Worm (Caenorhabditis elegans) whole organism, late embryonic: ENCODE results near the gene hira-1.
A peak's percentile ranks its signal among the peaks of the same experiment; 100 is the strongest.

Source experiments
- C08G9.2 ChIP-seq: sonication (generic microtip); optimal IDR thresholded peaks from 2 replicates; lab custom pipeline; 2016; ENCODE audit warnings: mild to moderate bottlenecking, missing genetic modification characterization, moderate library complexity, missing compliant biosample characterization
- C38D4.7 ChIP-seq: fragments of 200-800 bp; sonication (Bioruptor generic); optimal IDR thresholded peaks from 2 replicates; lab custom pipeline; 2018; ENCODE audit warnings: mild to moderate bottlenecking, missing genetic modification characterization, moderate library complexity, missing compliant biosample characterization
- F13H6.1 ChIP-seq: sonication (generic microtip); optimal IDR thresholded peaks from 2 replicates; lab custom pipeline; 2016; ENCODE audit warnings: missing genetic modification characterization, missing compliant biosample characterization
- Y22D7AL.16 ChIP-seq: sonication (generic microtip); optimal IDR thresholded peaks from 2 replicates; lab custom pipeline; 2016; ENCODE audit warnings: missing genetic modification characterization, missing compliant biosample characterization
- ahr-1 ChIP-seq: sonication (generic microtip); optimal IDR thresholded peaks from 2 replicates; lab custom pipeline; 2016; ENCODE audit warnings: missing genetic modification characterization, missing compliant biosample characterization
- ama-1 ChIP-seq: fragments of 150-350 bp; optimal IDR thresholded peaks from 2 replicates; lab custom pipeline; 2014
- ceh-18 ChIP-seq: sonication (generic microtip); optimal IDR thresholded peaks from 2 replicates; lab custom pipeline; 2016; ENCODE audit warnings: missing genetic modification characterization, missing compliant biosample characterization
- ceh-19 ChIP-seq: fragments of 200-800 bp; sonication (Bioruptor generic); optimal IDR thresholded peaks from 2 replicates; lab custom pipeline; 2018; ENCODE audit warnings: mild to moderate bottlenecking, missing genetic modification characterization, missing compliant biosample characterization
- ceh-22 ChIP-seq: sonication (generic microtip); optimal IDR thresholded peaks from 2 replicates; lab custom pipeline; 2017; ENCODE audit warnings: missing biosample characterization, missing genetic modification characterization
- ceh-31 ChIP-seq: sonication (generic microtip); optimal IDR thresholded peaks from 2 replicates; lab custom pipeline; 2016; ENCODE audit warnings: missing genetic modification characterization, missing compliant biosample characterization
- ceh-48 ChIP-seq: sonication (generic microtip); optimal IDR thresholded peaks from 2 replicates; lab custom pipeline; 2016; ENCODE audit warnings: missing genetic modification characterization, inconsistent platforms, missing compliant biosample characterization
- che-1 ChIP-seq: sonication (generic microtip); optimal IDR thresholded peaks from 2 replicates; lab custom pipeline; 2016; ENCODE audit warnings: mild to moderate bottlenecking, missing genetic modification characterization, missing compliant biosample characterization
- dve-1 ChIP-seq: sonication (generic microtip); optimal IDR thresholded peaks from 2 replicates; lab custom pipeline; 2017; ENCODE audit warnings: antibody characterized with exemption, mild to moderate bottlenecking, missing genetic modification characterization, missing compliant biosample characterization
- elt-2 ChIP-seq: sonication (generic microtip); optimal IDR thresholded peaks from 2 replicates; lab custom pipeline; 2016; ENCODE audit warnings: missing genetic modification reagents, missing genetic modification characterization, missing compliant biosample characterization
- elt-4 ChIP-seq: sonication (generic microtip); optimal IDR thresholded peaks from 2 replicates; lab custom pipeline; 2016; ENCODE audit warnings: missing genetic modification characterization, missing compliant biosample characterization
- ets-4 ChIP-seq: sonication (generic microtip); optimal IDR thresholded peaks from 2 replicates; lab custom pipeline; 2016; ENCODE audit warnings: missing genetic modification characterization, missing compliant biosample characterization
- fax-1 ChIP-seq: sonication (generic microtip); optimal IDR thresholded peaks from 2 replicates; lab custom pipeline; 2016; ENCODE audit warnings: missing genotype, missing genetic modification characterization, missing compliant biosample characterization
- fkh-10 ChIP-seq: fragments of 150-350 bp; optimal IDR thresholded peaks from 2 replicates; lab custom pipeline; 2014; ENCODE audit warnings: missing biosample characterization, missing genetic modification reagents, missing genetic modification characterization
- hlh-8 ChIP-seq: sonication (generic microtip); optimal IDR thresholded peaks from 2 replicates; lab custom pipeline; 2016; ENCODE audit warnings: missing genotype, missing genetic modification characterization, missing compliant biosample characterization
- lin-11 ChIP-seq: fragments of 200-800 bp; sonication (Bioruptor generic); optimal IDR thresholded peaks from 2 replicates; lab custom pipeline; 2018; ENCODE audit warnings: mild to moderate bottlenecking, missing genetic modification characterization, missing compliant biosample characterization
- madf-2 ChIP-seq: sonication (generic microtip); optimal IDR thresholded peaks from 2 replicates; lab custom pipeline; 2017; ENCODE audit warnings: missing genetic modification characterization, missing compliant biosample characterization
- mec-3 ChIP-seq: sonication (generic microtip); optimal IDR thresholded peaks from 2 replicates; lab custom pipeline; 2016; ENCODE audit warnings: borderline replicate concordance, missing genetic modification characterization, missing compliant biosample characterization
- nfya-1 ChIP-seq: sonication (generic microtip); optimal IDR thresholded peaks from 2 replicates; lab custom pipeline; 2017; ENCODE audit warnings: missing genetic modification characterization, mild to moderate bottlenecking, missing compliant biosample characterization, antibody characterized with exemption, moderate library complexity
- nhr-232 ChIP-seq: sonication (generic microtip); optimal IDR thresholded peaks from 2 replicates; lab custom pipeline; 2016; ENCODE audit warnings: missing genetic modification characterization, missing compliant biosample characterization
- pat-9 ChIP-seq: fragments of 200-800 bp; sonication (Bioruptor generic); optimal IDR thresholded peaks from 2 replicates; lab custom pipeline; 2018; ENCODE audit warnings: mild to moderate bottlenecking, missing genetic modification characterization, moderate library complexity, missing compliant biosample characterization
- pha-2 ChIP-seq: sonication (generic microtip); optimal IDR thresholded peaks from 2 replicates; lab custom pipeline; 2017; ENCODE audit warnings: mild to moderate bottlenecking, missing genetic modification characterization, missing compliant biosample characterization
- ref-2 ChIP-seq: sonication (generic microtip); optimal IDR thresholded peaks from 2 replicates; lab custom pipeline; 2016; ENCODE audit warnings: missing genetic modification characterization, missing compliant biosample characterization
- rnt-1 ChIP-seq: sonication (generic microtip); optimal IDR thresholded peaks from 2 replicates; lab custom pipeline; 2016; ENCODE audit warnings: missing genetic modification characterization, missing compliant biosample characterization
- sox-4 ChIP-seq: sonication (generic microtip); optimal IDR thresholded peaks from 2 replicates; lab custom pipeline; 2017; ENCODE audit warnings: mild to moderate bottlenecking, missing genetic modification characterization, inconsistent platforms, missing compliant biosample characterization
- syd-9 ChIP-seq: sonication (generic microtip); optimal IDR thresholded peaks from 2 replicates; lab custom pipeline; 2016; ENCODE audit warnings: mild to moderate bottlenecking, missing genetic modification characterization, moderate library complexity, missing compliant biosample characterization
- tbx-2 ChIP-seq: sonication (generic microtip); optimal IDR thresholded peaks from 2 replicates; lab custom pipeline; 2016; ENCODE audit warnings: missing genetic modification characterization, missing compliant biosample characterization
- tbx-7 ChIP-seq: sonication (generic microtip); optimal IDR thresholded peaks from 2 replicates; lab custom pipeline; 2016; ENCODE audit warnings: missing genotype, missing genetic modification characterization, missing compliant biosample characterization
- ttx-3 ChIP-seq: sonication (generic microtip); optimal IDR thresholded peaks from 2 replicates; lab custom pipeline; 2016; ENCODE audit warnings: missing genetic modification reagents, missing genetic modification characterization, missing compliant biosample characterization
- unc-55 ChIP-seq: sonication (generic microtip); optimal IDR thresholded peaks from 2 replicates; lab custom pipeline; 2017; ENCODE audit warnings: missing biosample characterization, missing genetic modification reagents, missing genetic modification characterization

Gene hira-1

DNA sequence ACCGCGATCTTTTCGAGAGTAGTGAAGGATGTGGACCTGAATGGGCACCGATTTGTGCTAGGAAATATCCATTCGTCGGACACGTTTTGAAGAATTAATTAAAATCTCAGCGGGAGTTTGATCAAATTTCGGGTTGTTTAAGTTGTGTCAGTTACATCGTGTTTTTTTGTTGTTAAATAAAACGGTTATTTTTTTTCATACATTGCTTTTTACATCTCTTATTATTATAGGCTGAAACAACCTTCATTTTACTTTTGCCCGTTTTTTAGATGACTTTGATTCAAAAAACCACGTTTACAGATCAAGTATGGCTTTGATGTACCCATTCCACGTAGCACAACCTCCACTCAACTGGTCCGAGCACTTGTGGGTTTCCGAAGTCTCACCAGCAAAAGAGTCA lies 17.8 kb upstream of the hira-1 start, which contains the start of gene emb-1:
Gene emb-1, plus strand, starts transcription at position 301 of the 400 bp plus-strand sequence.
- no peak for TF ChIP-seq ceh-48 (tag; lab: Kevin White, UChicago)
- no peak for TF ChIP-seq ceh-18 (tag; lab: Kevin White, UChicago)
- TF ChIP-seq, all 69 proteins: peak for 0

DNA sequence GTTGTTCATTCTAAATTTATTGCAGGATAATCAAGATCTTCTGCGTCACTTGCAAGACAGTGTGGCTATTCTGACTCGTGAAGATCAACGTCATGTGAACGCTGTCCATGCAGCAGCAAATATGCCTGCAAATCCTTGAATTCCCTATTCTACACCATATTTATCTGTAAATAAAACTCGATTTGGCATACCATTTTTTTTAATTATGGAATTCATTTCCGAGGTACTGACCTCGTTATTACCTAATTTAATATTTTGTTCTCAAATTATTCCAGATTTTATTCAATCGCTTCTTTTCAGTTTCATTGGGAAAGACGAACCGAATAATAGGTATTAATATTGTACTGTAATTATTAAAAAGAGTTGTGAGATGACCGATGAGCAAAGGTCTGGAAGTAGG lies 17.3 kb upstream of the hira-1 start, which contains the start of gene cid-1:
Gene cid-1, plus strand, starts transcription at position 301 of the 400 bp plus-strand sequence.
- TF ChIP-seq ama-1 (lab: Kevin White, UChicago) (no peak), ahr-1 (tag; lab: Kevin White, UChicago) (no peak)
- TF ChIP-seq, all 69 proteins: peak for 0

ce11 chrIII:5179166-5179565 lies 11.8 kb upstream of the hira-1 start:
- peak; percentile 54 for TF ChIP-seq nfya-1 (tag; lab: Kevin White, UChicago)
- no peak for TF ChIP-seq tbx-2 (tag; lab: Kevin White, UChicago)

DNA sequence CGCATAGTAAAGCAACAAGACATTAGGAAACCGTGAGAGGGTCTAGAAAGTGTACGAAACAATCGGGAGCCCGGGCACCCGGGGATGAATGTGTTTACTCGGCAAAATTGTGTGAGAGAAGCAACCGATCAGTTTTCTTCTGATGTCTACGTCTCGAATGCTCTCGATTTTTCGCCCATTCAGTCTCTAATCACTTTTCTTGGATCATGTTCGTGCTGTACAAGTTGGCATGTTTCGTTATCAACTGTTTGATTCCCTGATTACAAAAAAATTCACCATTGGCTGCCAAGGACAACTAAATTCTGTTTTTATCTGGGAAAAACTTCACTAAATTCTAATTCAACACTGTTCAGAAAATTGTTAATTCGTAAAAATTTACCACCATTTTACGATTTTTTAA lies 10.3 kb upstream of the hira-1 start:
- TF ChIP-seq ceh-19: no peak
- no peak for TF ChIP-seq pat-9 (tag; lab: Kevin White, UChicago)
- no peak for TF ChIP-seq ceh-31 (tag; lab: Kevin White, UChicago)
- no peak for TF ChIP-seq tbx-7 (tag; lab: Kevin White, UChicago)
- no peak for TF ChIP-seq sox-4 (tag; lab: Kevin White, UChicago)
- TF ChIP-seq madf-2 (tag; lab: Kevin White, UChicago): no peak
- no peak for TF ChIP-seq lin-11 (tag; lab: Kevin White, UChicago)
- no peak for TF ChIP-seq syd-9
- no peak for TF ChIP-seq fax-1 (tag; lab: Kevin White, UChicago)
- no peak for TF ChIP-seq nhr-232
- TF ChIP-seq ceh-22 (tag; lab: Kevin White, UChicago): no peak
- TF ChIP-seq fkh-10: no peak
- no peak for TF ChIP-seq Y22D7AL.16
- no peak for TF ChIP-seq hlh-8 (tag; lab: Kevin White, UChicago)
- no peak for TF ChIP-seq che-1 (tag; lab: Kevin White, UChicago)
- TF ChIP-seq ets-4 (tag; lab: Kevin White, UChicago): no peak
- TF ChIP-seq, all 69 proteins: peak for 0

- TF ChIP-seq elt-2 (tag; lab: Kevin White, UChicago): no peak
- TF ChIP-seq Y22D7AL.16: no peak
- TF ChIP-seq C08G9.2 (tag; lab: Kevin White, UChicago): no peak
- no peak for TF ChIP-seq nhr-232
- TF ChIP-seq ref-2 (tag; lab: Kevin White, UChicago): no peak
- TF ChIP-seq pha-2: no peak
- no peak for TF ChIP-seq ceh-22 (tag; lab: Kevin White, UChicago)
- TF ChIP-seq elt-4 (tag; lab: Kevin White, UChicago): no peak
- TF ChIP-seq dve-1 (tag; lab: Kevin White, UChicago): no peak
- TF ChIP-seq rnt-1: no peak
- TF ChIP-seq ttx-3 (tag; lab: Kevin White, UChicago): no peak
- TF ChIP-seq ets-4 (tag; lab: Kevin White, UChicago): no peak
- TF ChIP-seq ceh-31 (tag; lab: Kevin White, UChicago): no peak
- TF ChIP-seq tbx-2 (tag; lab: Kevin White, UChicago): no peak
- no peak for TF ChIP-seq tbx-7 (tag; lab: Kevin White, UChicago)
- TF ChIP-seq unc-55: no peak
- TF ChIP-seq F13H6.1 (tag; lab: Kevin White, UChicago): no peak
- no peak for TF ChIP-seq mec-3
- no peak for TF ChIP-seq C38D4.7 (GFP tag; lab: Kevin White, UChicago)
Measured at ce11 chrIII:5181217-5181616, 9.7 kb upstream of the hira-1 start.
